Worm (Caenorhabditis elegans) whole organism, early embryonic: ENCODE measurements around the gene asna-1.

Source experiments
- F13C5.2 ChIP-seq: sonication (generic microtip); optimal IDR thresholded peaks from 2 replicates; lab custom pipeline; 2017; ENCODE audit warnings: mild to moderate bottlenecking, missing genetic modification characterization, inconsistent platforms, missing compliant biosample characterization
- ama-1 ChIP-seq: fragments of 150-350 bp; optimal IDR thresholded peaks from 2 replicates; lab custom pipeline; 2014
- ceh-13 ChIP-seq: fragments of 200-800 bp; sonication (Bioruptor generic); optimal IDR thresholded peaks from 2 replicates; lab custom pipeline; 2018; ENCODE audit warnings: mild to moderate bottlenecking, missing genetic modification characterization, missing compliant biosample characterization
- ceh-36 ChIP-seq: sonication (generic microtip); optimal IDR thresholded peaks from 2 replicates; lab custom pipeline; 2016; ENCODE audit warnings: missing genetic modification characterization, inconsistent platforms, missing compliant biosample characterization
- hmbx-1 ChIP-seq: sonication (generic microtip); optimal IDR thresholded peaks from 2 replicates; lab custom pipeline; 2016; ENCODE audit warnings: mild to moderate bottlenecking, missing genetic modification characterization, missing compliant biosample characterization
- hmg-4 ChIP-seq: fragments of 200-800 bp; sonication (Bioruptor generic); optimal IDR thresholded peaks from 2 replicates; lab custom pipeline; 2018; ENCODE audit warnings: mild to moderate bottlenecking, missing genetic modification characterization, missing compliant biosample characterization
- sea-1 ChIP-seq: fragments of 200-800 bp; sonication (Bioruptor generic); conservative IDR thresholded peaks from 2 replicates; pipeline ENCODE4 v1.3.6; 2022; ENCODE audit warnings: missing genetic modification characterization, missing compliant biosample characterization
- tbx-11 ChIP-seq: fragments of 200-800 bp; sonication (Bioruptor generic); IDR thresholded peaks from 2 replicates; pipeline ENCODE4 v1.3.6; 2022; ENCODE audit warnings: missing genetic modification characterization, missing compliant biosample characterization

DNA sequence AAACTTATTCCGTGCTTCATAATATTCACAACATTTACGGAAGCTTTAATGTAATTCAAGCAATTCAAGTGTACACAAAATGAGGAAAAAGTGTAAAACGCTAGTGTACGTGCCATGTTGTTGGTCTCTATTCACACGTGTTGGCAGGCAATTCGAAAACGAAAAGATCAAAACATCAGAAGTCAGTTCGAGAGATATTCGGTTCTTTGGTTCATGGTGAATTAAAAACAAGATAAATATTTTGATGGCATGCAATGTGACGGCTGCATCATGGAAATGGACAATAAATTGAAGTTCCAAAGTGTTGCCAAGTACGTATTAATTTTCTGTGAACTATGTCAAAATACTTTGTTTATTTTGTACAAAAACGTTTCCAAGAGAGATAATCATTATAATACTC, 27.2 kb downstream of the asna-1 start:
- TF ChIP-seq tbx-11 (GFP tag; lab: Robert Waterston, UW) (no peak), ceh-36 (no peak), hmg-4 (no peak), F13C5.2 (tag; lab: Kevin White, UChicago) (no peak), ama-1 (lab: Kevin White, UChicago) (no peak), sea-1 (GFP tag; lab: Robert Waterston, UW) (no peak), hmbx-1 (tag; lab: Kevin White, UChicago) (no peak), ceh-13 (GFP tag; lab: Kevin White, UChicago) (no peak)
